Fruit fly (Drosophila melanogaster) whole organism, wandering third instar larva: ENCODE data around the gene CG42784.
A peak's percentile ranks its signal among the peaks of the same experiment; 100 is the strongest.

Experiments
- Abd-B ChIP-seq: fragments of >200 bp; optimal IDR thresholded peaks from 2 replicates; lab custom pipeline; 2017; ENCODE audit warnings: missing biosample characterization, missing genetic modification characterization
- CG9705 ChIP-seq: fragments of 200-800 bp; sonication (Bioruptor generic); optimal IDR thresholded peaks from 2 replicates; lab custom pipeline; 2018; ENCODE audit warnings: missing biosample characterization, mild to moderate bottlenecking, missing genetic modification characterization
- CrebA ChIP-seq: fragments of 200-800 bp; sonication (Bioruptor generic); optimal IDR thresholded peaks from 2 replicates; lab custom pipeline; 2016; ENCODE audit warnings: missing biosample characterization, mild to moderate bottlenecking, missing genetic modification characterization, borderline replicate concordance
- Dfd ChIP-seq: fragments of >200 bp; optimal IDR thresholded peaks from 2 replicates; lab custom pipeline; 2017; ENCODE audit warnings: missing biosample characterization, missing genetic modification characterization
- Dif ChIP-seq: fragments of 200-275, 200-300 bp; sonication (Bioruptor generic); optimal IDR thresholded peaks from 2 replicates; lab custom pipeline; 2018; ENCODE audit warnings: missing biosample characterization, missing genetic modification characterization; ENCODE audit not compliant: partially characterized antibody
- HLH106 ChIP-seq: fragments of 200-800 bp; optimal IDR thresholded peaks from 3 replicates; lab custom pipeline; 2019; ENCODE audit warnings: missing biosample characterization, mild to moderate bottlenecking, missing genetic modification characterization, moderate library complexity
- Hnf4 ChIP-seq: fragments of 200-800 bp; sonication (Bioruptor generic); optimal IDR thresholded peaks from 2 replicates; lab custom pipeline; 2016; ENCODE audit warnings: missing biosample characterization, mild to moderate bottlenecking, missing genetic modification characterization
- Hr78 ChIP-seq: fragments of >200 bp; optimal IDR thresholded peaks from 2 replicates; lab custom pipeline; 2017; ENCODE audit warnings: missing biosample characterization, missing genetic modification characterization
- Jra ChIP-seq: sonication (Bioruptor generic); optimal IDR thresholded peaks from 2 replicates; lab custom pipeline; 2016; ENCODE audit warnings: missing biosample characterization, missing genetic modification characterization
- Mio ChIP-seq: sonication (Bioruptor generic); optimal IDR thresholded peaks from 2 replicates; lab custom pipeline; 2016; ENCODE audit warnings: missing biosample characterization, missing genetic modification characterization
- Myc ChIP-seq: fragments of >200 bp; optimal IDR thresholded peaks from 2 replicates; lab custom pipeline; 2017
- OdsH ChIP-seq: fragments of 200-800 bp; sonication (Bioruptor generic); optimal IDR thresholded peaks from 2 replicates; lab custom pipeline; 2016; ENCODE audit warnings: missing biosample characterization, mild to moderate bottlenecking, missing genetic modification characterization
- Rel ChIP-seq, 2 experiments: fragments of 200-800 bp; sonication (Bioruptor generic) in 1 of 2; optimal IDR thresholded peaks; 2 replicates in 1 of 2; 3 replicates in 1 of 2; lab custom pipeline; 2016 to 2019; ENCODE audit warnings: mild to moderate bottlenecking in 2 of 2, missing biosample characterization in 2 of 2, missing genetic modification characterization in 2 of 2, moderate library complexity in 1 of 2
- Sp1 ChIP-seq: fragments of 200-800 bp; sonication (Bioruptor generic); optimal IDR thresholded peaks from 3 replicates; lab custom pipeline; 2019; ENCODE audit warnings: missing biosample characterization, mild to moderate bottlenecking, missing genetic modification characterization, moderate library complexity
- br ChIP-seq: fragments of 200-800 bp; sonication (Bioruptor generic); optimal IDR thresholded peaks from 2 replicates; lab custom pipeline; 2016; ENCODE audit warnings: missing biosample characterization, missing genetic modification characterization
- dl ChIP-seq, 2 experiments: fragments of 175-275, 200-275 bp in 1 of 2; fragments of 200-275 bp in 1 of 2; sonication (Bioruptor generic); optimal IDR thresholded peaks; lab custom pipeline; 2018; ENCODE audit warnings: mild to moderate bottlenecking in 2 of 2, missing biosample characterization in 2 of 2, missing genetic modification characterization in 2 of 2, moderate library complexity in 2 of 2; ENCODE audit not compliant: partially characterized antibody in 2 of 2, insufficient read depth in 1 of 2
- dmrt93B ChIP-seq: fragments of 200-800 bp; sonication (Bioruptor generic); optimal IDR thresholded peaks from 2 replicates; lab custom pipeline; 2018; ENCODE audit warnings: missing biosample characterization, mild to moderate bottlenecking, missing genetic modification characterization
- dsf ChIP-seq: sonication (Bioruptor generic); optimal IDR thresholded peaks from 2 replicates; lab custom pipeline; 2016; ENCODE audit warnings: missing biosample characterization, missing genetic modification characterization, borderline replicate concordance
- foxo ChIP-seq, 2 experiments: fragments of 200-800 bp; sonication (Bioruptor generic); optimal IDR thresholded peaks; 2 replicates in 1 of 2; 3 replicates in 1 of 2; lab custom pipeline; 2016 to 2017; ENCODE audit warnings: missing biosample characterization in 2 of 2, missing genetic modification characterization in 2 of 2
- h ChIP-seq: fragments of 200-800 bp; sonication (Bioruptor generic); optimal IDR thresholded peaks from 3 replicates; lab custom pipeline; 2016; ENCODE audit warnings: missing biosample characterization, mild to moderate bottlenecking, missing genetic modification characterization
- jim ChIP-seq: fragments of 175-275, 200-325 bp; sonication (Bioruptor generic); optimal IDR thresholded peaks from 2 replicates; lab custom pipeline; 2016; ENCODE audit warnings: missing biosample characterization, mild to moderate bottlenecking, missing genetic modification characterization
- lola ChIP-seq: fragments of >200 bp; optimal IDR thresholded peaks from 2 replicates; lab custom pipeline; 2017; ENCODE audit warnings: missing biosample characterization, missing genetic modification characterization
- pan ChIP-seq: fragments of >200 bp; optimal IDR thresholded peaks from 2 replicates; lab custom pipeline; 2017
- psq ChIP-seq: fragments of 200-800 bp; sonication (Bioruptor generic); optimal IDR thresholded peaks from 3 replicates; lab custom pipeline; 2017; ENCODE audit warnings: missing biosample characterization, mild to moderate bottlenecking, missing genetic modification characterization, moderate library complexity
- rgr ChIP-seq: fragments of 200-800 bp; sonication (Bioruptor generic); optimal IDR thresholded peaks from 3 replicates; lab custom pipeline; 2016; ENCODE audit warnings: missing biosample characterization, mild to moderate bottlenecking, missing genetic modification characterization
- sage ChIP-seq: fragments of 200-800 bp; sonication (Bioruptor generic); optimal IDR thresholded peaks from 2 replicates; lab custom pipeline; 2016; ENCODE audit warnings: missing biosample characterization, mild to moderate bottlenecking, missing genetic modification characterization
- tai ChIP-seq: sonication (Bioruptor generic); optimal IDR thresholded peaks from 2 replicates; lab custom pipeline; 2016; ENCODE audit warnings: missing biosample characterization, missing genetic modification characterization
- usp ChIP-seq: fragments of >200 bp; optimal IDR thresholded peaks from 2 replicates; lab custom pipeline; 2017; ENCODE audit warnings: missing biosample characterization, missing genetic modification characterization

The CG42784 gene

dm6 chr2L:13396084-13396483 is 19.1 kb upstream of the CG42784 start, which contains the start of gene CG16957:
Gene CG16957 (minus strand): TSS chr2L:13396184.
- no peak for TF ChIP-seq CG9705
- no peak for TF ChIP-seq HLH106 (tag; lab: Kevin White, UChicago)
- no peak for TF ChIP-seq Sp1
- TF ChIP-seq pan (lab: Kevin White, UChicago), result no peak
- no peak for TF ChIP-seq Abd-B (GFP tag; lab: Kevin White, UChicago)
- TF ChIP-seq jim (GFP tag; lab: Kevin White, UChicago), result no peak
- TF ChIP-seq Dif (GFP tag; lab: Kevin White, UChicago), result no peak
- TF ChIP-seq usp (GFP tag; lab: Kevin White, UChicago), result no peak
- TF ChIP-seq Dfd (GFP tag; lab: Kevin White, UChicago), result no peak
- TF ChIP-seq CrebA (GFP tag; lab: Kevin White, UChicago), result no peak
- no peak for TF ChIP-seq OdsH (GFP tag; lab: Kevin White, UChicago)
- no peak for TF ChIP-seq psq
- no peak for TF ChIP-seq tai (GFP tag; lab: Kevin White, UChicago)
- TF ChIP-seq rgr (GFP tag; lab: Kevin White, UChicago), result no peak
- TF ChIP-seq Hr78 (GFP tag; lab: Kevin White, UChicago), result no peak

- TF ChIP-seq CG9705 (no peak), br (GFP tag; lab: Kevin White, UChicago) (no peak), lola (no peak), dsf (GFP tag; lab: Kevin White, UChicago) (no peak)
Observed at dm6 chr2L:13397393-13397792, 17.8 kb upstream of the CG42784 start.

- TF ChIP-seq CG9705 (peak; percentile 42), Sp1 (peak; percentile 62), HLH106 (tag; lab: Kevin White, UChicago) (peak; percentile 20), rgr (GFP tag; lab: Kevin White, UChicago) (peak; percentile 38), h (GFP tag; lab: Kevin White, UChicago) (peak; percentile 21), Myc (lab: Kevin White, UChicago) (peak; percentile 21), foxo (GFP tag; optimal IDR thresholded peaks at IDR 0.05; lab: Kevin White, UChicago) (peak in 1 of 2 experiments; percentile 0), psq (no peak), jim (GFP tag; lab: Kevin White, UChicago) (no peak), br (GFP tag; lab: Kevin White, UChicago) (no peak), sage (GFP tag; lab: Kevin White, UChicago) (peak; percentile 48), dmrt93B (GFP tag; lab: Kevin White, UChicago) (peak; percentile 31)
Observed at dm6 chr2L:13398614-13399161, 16.5 kb upstream of the CG42784 start, which contains the start of the genes CG10859 and CG7110. Gene CG10859 (minus strand): TSS chr2L:13398664. Gene CG7110 (plus strand): TSS chr2L:13398991.

dm6 chr2L:13399565-13399964 is 15.7 kb upstream of the CG42784 start:
- TF ChIP-seq Jra (no peak), psq (no peak), Mio (GFP tag; lab: Kevin White, UChicago) (no peak), rgr (GFP tag; lab: Kevin White, UChicago) (no peak), Dif (GFP tag; lab: Kevin White, UChicago) (no peak), usp (GFP tag; lab: Kevin White, UChicago) (no peak)
- TF ChIP-seq, all 38 proteins: peak for 0

- TF ChIP-seq OdsH (GFP tag; lab: Kevin White, UChicago) (no peak), dl (GFP tag; optimal IDR thresholded peaks at IDR 0.05; lab: Kevin White, UChicago; ENCODE audit: insufficient read depth in 1 of 2, partially characterized antibody in 2 of 2) (no peak), Rel (GFP tag; optimal IDR thresholded peaks at IDR 0.05; lab: Kevin White, UChicago) (no peak), Rel (tag; optimal IDR thresholded peaks at IDR 0.05; lab: Kevin White, UChicago) (no peak), sage (GFP tag; lab: Kevin White, UChicago) (no peak), h (GFP tag; lab: Kevin White, UChicago) (no peak), Hnf4 (GFP tag; lab: Kevin White, UChicago) (no peak), Hr78 (GFP tag; lab: Kevin White, UChicago) (no peak), pan (lab: Kevin White, UChicago) (no peak)
Observed at dm6 chr2L:13411566-13411965, 3.7 kb upstream of the CG42784 start, which contains the start of gene Vm34Ca. Gene Vm34Ca (minus strand): TSS chr2L:13411631.
